Fruit fly (Drosophila melanogaster) whole organism, embryonic: ENCODE data around the gene jus.

Experiments used
- Antp ChIP-seq: fragments of 200-800 bp; sonication (Bioruptor generic); optimal IDR thresholded peaks from 3 replicates; lab custom pipeline; 2016; ENCODE audit warnings: missing biosample characterization, missing genetic modification characterization
- Atf6 ChIP-seq: fragments of 200-800 bp; sonication (Bioruptor generic); IDR thresholded peaks from 2 replicates; pipeline ENCODE4 v1.3.6; 2022; ENCODE audit warnings: missing biosample characterization, missing genetic modification characterization
- CG10147 ChIP-seq: fragments of 200-800 bp; sonication (Bioruptor generic); optimal IDR thresholded peaks from 2 replicates; lab custom pipeline; 2019; ENCODE audit warnings: missing biosample characterization, mild to moderate bottlenecking, missing genetic modification characterization, moderate library complexity
- CG10959 ChIP-seq: fragments of 200-800 bp; sonication (Bioruptor generic); IDR thresholded peaks from 2 replicates; pipeline ENCODE4 v1.3.6; 2022; ENCODE audit warnings: missing biosample characterization, missing genetic modification characterization
- CG10979 ChIP-seq: fragments of 200-800 bp; sonication (Bioruptor generic); optimal IDR thresholded peaks from 2 replicates; lab custom pipeline; 2018; ENCODE audit warnings: missing biosample characterization, mild to moderate bottlenecking, missing genetic modification characterization, moderate library complexity
- CG11504 ChIP-seq: fragments of 200-800 bp; sonication (Bioruptor generic); optimal IDR thresholded peaks from 3 replicates; lab custom pipeline; 2019; ENCODE audit warnings: missing biosample characterization, mild to moderate bottlenecking, missing genetic modification characterization, moderate library complexity
- CG11560 ChIP-seq: fragments of 200-800 bp; sonication (Bioruptor generic); IDR thresholded peaks from 3 replicates; pipeline ENCODE4 v1.3.6; 2022; ENCODE audit warnings: missing biosample characterization, missing genetic modification characterization
- CG12299 ChIP-seq: fragments of 200-800 bp; sonication (Bioruptor generic); optimal IDR thresholded peaks from 2 replicates; lab custom pipeline; 2018; ENCODE audit warnings: missing biosample characterization, mild to moderate bottlenecking, missing genetic modification characterization
- CG1233 ChIP-seq: fragments of 200-800 bp; sonication (Bioruptor generic); optimal IDR thresholded peaks from 4 replicates; lab custom pipeline; 2018; ENCODE audit warnings: missing biosample characterization, mild to moderate bottlenecking, missing genetic modification characterization
- CG14014 ChIP-seq: fragments of 200-800 bp; sonication (Bioruptor generic); IDR thresholded peaks from 2 replicates; pipeline ENCODE4 v1.3.6; 2022; ENCODE audit warnings: missing biosample characterization, missing genetic modification characterization
- CG14710 ChIP-seq: fragments of 200-800 bp; sonication (Bioruptor generic); optimal IDR thresholded peaks from 3 replicates; lab custom pipeline; 2019; ENCODE audit warnings: missing biosample characterization, mild to moderate bottlenecking, missing genetic modification characterization, moderate library complexity
- CG17328 ChIP-seq: fragments of 200-800 bp; sonication (Bioruptor generic); IDR thresholded peaks from 2 replicates; pipeline ENCODE4 v1.3.6; 2022; ENCODE audit warnings: missing biosample characterization, missing genetic modification characterization
- CG17359 ChIP-seq: fragments of 200-800 bp; sonication (Bioruptor generic); optimal IDR thresholded peaks from 3 replicates; lab custom pipeline; 2018; ENCODE audit warnings: missing biosample characterization, mild to moderate bottlenecking, missing genetic modification characterization, moderate library complexity
- CG17361 ChIP-seq: fragments of 200-800 bp; sonication (Bioruptor generic); IDR thresholded peaks from 3 replicates; pipeline ENCODE4 v1.3.6; 2022; ENCODE audit warnings: missing biosample characterization, missing genetic modification characterization
- CG17568 ChIP-seq: fragments of 200-800 bp; sonication (Bioruptor generic); optimal IDR thresholded peaks from 2 replicates; lab custom pipeline; 2018; ENCODE audit warnings: missing biosample characterization, mild to moderate bottlenecking, missing genetic modification characterization, moderate library complexity
- CG17912 ChIP-seq: fragments of 200-800 bp; sonication (Bioruptor generic); optimal IDR thresholded peaks from 2 replicates; lab custom pipeline; 2018; ENCODE audit warnings: missing biosample characterization, mild to moderate bottlenecking, missing genetic modification characterization
- CG18262 ChIP-seq: fragments of 200-800 bp; optimal IDR thresholded peaks from 3 replicates; lab custom pipeline; 2019; ENCODE audit warnings: missing biosample characterization, mild to moderate bottlenecking, missing genetic modification characterization, moderate library complexity
- CG2712 ChIP-seq: fragments of 200-800 bp; optimal IDR thresholded peaks from 3 replicates; lab custom pipeline; 2019; ENCODE audit warnings: missing biosample characterization, mild to moderate bottlenecking, missing genetic modification characterization, moderate library complexity
- CG30403 ChIP-seq: fragments of 200-800 bp; sonication (Bioruptor generic); optimal IDR thresholded peaks from 3 replicates; lab custom pipeline; 2016; ENCODE audit warnings: missing biosample characterization, missing genetic modification characterization
- CG3847 ChIP-seq: fragments of 200-800 bp; sonication (Bioruptor generic); IDR thresholded peaks from 2 replicates; pipeline ENCODE4 v1.3.6; 2022; ENCODE audit warnings: missing biosample characterization, missing genetic modification characterization
- CG4360 ChIP-seq: fragments of 200-800 bp; sonication (Bioruptor generic); IDR thresholded peaks from 2 replicates; pipeline ENCODE4 v1.3.6; 2022; ENCODE audit warnings: missing biosample characterization, missing genetic modification characterization
- CG4424 ChIP-seq: fragments of 200-800 bp; sonication (Bioruptor generic); optimal IDR thresholded peaks from 3 replicates; lab custom pipeline; 2016; ENCODE audit warnings: missing biosample characterization, missing genetic modification characterization
- CG5953 ChIP-seq: fragments of 200-800 bp; sonication (Bioruptor generic); IDR thresholded peaks from 2 replicates; pipeline ENCODE4 v1.3.6; 2022; ENCODE audit warnings: missing biosample characterization, missing genetic modification characterization
- CG6272 ChIP-seq: fragments of 200-800 bp; sonication (Bioruptor generic); IDR thresholded peaks from 2 replicates; pipeline ENCODE4 v1.3.6; 2022; ENCODE audit warnings: missing biosample characterization, missing genetic modification characterization
- CG9932 ChIP-seq: fragments of 200-800 bp; sonication (Bioruptor generic); IDR thresholded peaks from 2 replicates; pipeline ENCODE4 v1.3.6; 2022; ENCODE audit warnings: missing biosample characterization, missing genetic modification characterization
- CoRest ChIP-seq: fragments of 200-800 bp; sonication (Bioruptor generic); optimal IDR thresholded peaks from 3 replicates; lab custom pipeline; 2018; ENCODE audit warnings: missing biosample characterization, mild to moderate bottlenecking, missing genetic modification characterization, moderate library complexity
- D19A ChIP-seq: fragments of 200-800 bp; optimal IDR thresholded peaks from 3 replicates; lab custom pipeline; 2019; ENCODE audit warnings: missing biosample characterization, mild to moderate bottlenecking, missing genetic modification characterization, moderate library complexity
- Dbx ChIP-seq: fragments of 200-800 bp; sonication (Bioruptor generic); IDR thresholded peaks from 3 replicates; pipeline ENCODE4 v1.3.6; 2022; ENCODE audit warnings: missing biosample characterization, missing genetic modification characterization
- Deaf1 ChIP-seq: fragments of 200-800 bp; optimal IDR thresholded peaks from 3 replicates; lab custom pipeline; 2019; ENCODE audit warnings: missing biosample characterization, mild to moderate bottlenecking, missing genetic modification characterization, moderate library complexity
- Fer2 ChIP-seq: fragments of 200-800 bp; sonication (Bioruptor generic); optimal IDR thresholded peaks from 2 replicates; lab custom pipeline; 2018; ENCODE audit warnings: missing biosample characterization, mild to moderate bottlenecking, missing genetic modification characterization, moderate library complexity
- H15 ChIP-seq: fragments of 200-800 bp; sonication (Bioruptor generic); IDR thresholded peaks from 3 replicates; pipeline ENCODE4 v1.3.6; 2022; ENCODE audit warnings: missing biosample characterization, missing genetic modification characterization
- HLH4C ChIP-seq: fragments of 200-800 bp; sonication (Bioruptor generic); IDR thresholded peaks from 3 replicates; pipeline ENCODE4 v1.3.6; 2022; ENCODE audit warnings: missing biosample characterization, missing genetic modification characterization; ENCODE audit not compliant: partially characterized antibody
- Hr51 ChIP-seq, 2 experiments: fragments of 200-800 bp; sonication (Bioruptor generic); optimal IDR thresholded peaks; 2 replicates in 1 of 2; 3 replicates in 1 of 2; lab custom pipeline; 2016 to 2018; ENCODE audit warnings: missing biosample characterization in 2 of 2, missing genetic modification characterization in 2 of 2, mild to moderate bottlenecking in 1 of 2, moderate library complexity in 1 of 2
- Hsf ChIP-seq: fragments of 200-800 bp; sonication (Bioruptor generic); optimal IDR thresholded peaks from 3 replicates; lab custom pipeline; 2016; ENCODE audit warnings: missing biosample characterization, missing genetic modification characterization
- YL-1 ChIP-seq: fragments of 200-800 bp; sonication (Bioruptor generic); optimal IDR thresholded peaks from 3 replicates; lab custom pipeline; 2017; ENCODE audit warnings: missing biosample characterization, mild to moderate bottlenecking, missing genetic modification characterization
- bigmax ChIP-seq: fragments of 200-800 bp; sonication (Bioruptor generic); optimal IDR thresholded peaks from 2 replicates; lab custom pipeline; 2018; ENCODE audit warnings: missing biosample characterization, mild to moderate bottlenecking, missing genetic modification characterization
- bsh ChIP-seq, 2 experiments: fragments of 200-800 bp; sonication (Bioruptor generic); optimal IDR thresholded peaks; 2 replicates each; lab custom pipeline; 2017 to 2018; ENCODE audit warnings: mild to moderate bottlenecking in 2 of 2, missing biosample characterization in 2 of 2, missing genetic modification characterization in 2 of 2, moderate library complexity in 1 of 2
- chm ChIP-seq: fragments of 200-800 bp; sonication (Bioruptor generic); IDR thresholded peaks from 2 replicates; pipeline ENCODE4 v1.3.6; 2022; ENCODE audit warnings: missing biosample characterization, missing genetic modification characterization
- crp ChIP-seq, 2 experiments: fragments of 200-800 bp; sonication (Bioruptor generic); optimal IDR thresholded peaks; 2 replicates in 1 of 2; 3 replicates in 1 of 2; lab custom pipeline; 2017; ENCODE audit warnings: missing biosample characterization in 2 of 2, missing genetic modification characterization in 2 of 2, mild to moderate bottlenecking in 1 of 2, moderate library complexity in 1 of 2
- dmrt11E ChIP-seq: fragments of 200-800 bp; sonication (Bioruptor generic); optimal IDR thresholded peaks from 3 replicates; lab custom pipeline; 2018; ENCODE audit warnings: missing biosample characterization, mild to moderate bottlenecking, missing genetic modification characterization, moderate library complexity
- org-1 ChIP-seq: fragments of 200-800 bp; sonication (Bioruptor generic); optimal IDR thresholded peaks from 2 replicates; lab custom pipeline; 2017; ENCODE audit warnings: missing biosample characterization, missing genetic modification characterization
- phol ChIP-seq: fragments of 200-800 bp; sonication (Bioruptor generic); optimal IDR thresholded peaks from 3 replicates; lab custom pipeline; 2018; ENCODE audit warnings: missing biosample characterization, mild to moderate bottlenecking, missing genetic modification characterization, moderate library complexity
- pnt ChIP-seq: fragments of 200-800 bp; sonication (Bioruptor generic); optimal IDR thresholded peaks from 3 replicates; lab custom pipeline; 2016; ENCODE audit warnings: missing biosample characterization, missing genetic modification characterization
- repo ChIP-seq: fragments of 200-800 bp; sonication (Bioruptor generic); optimal IDR thresholded peaks from 2 replicates; lab custom pipeline; 2016; ENCODE audit warnings: missing biosample characterization, missing genetic modification characterization
- schlank ChIP-seq: fragments of 200-800 bp; sonication (Bioruptor generic); optimal IDR thresholded peaks from 2 replicates; lab custom pipeline; 2018; ENCODE audit warnings: missing biosample characterization, mild to moderate bottlenecking, missing genetic modification characterization
- tll ChIP-seq, 2 experiments: fragments of 200-800 bp in 1 of 2; fragments of >200 bp in 1 of 2; sonication (Bioruptor generic) in 1 of 2; optimal IDR thresholded peaks; 2 replicates each; lab custom pipeline; 2017 to 2019; ENCODE audit warnings: missing biosample characterization in 2 of 2, missing genetic modification characterization in 2 of 2, mild to moderate bottlenecking in 1 of 2, moderate library complexity in 1 of 2
- tup ChIP-seq: fragments of 200-800 bp; sonication (Bioruptor generic); optimal IDR thresholded peaks from 2 replicates; lab custom pipeline; 2016; ENCODE audit warnings: missing biosample characterization, mild to moderate bottlenecking, missing genetic modification characterization, moderate library complexity
- unpg ChIP-seq: fragments of 200-800 bp; sonication (Bioruptor generic); optimal IDR thresholded peaks from 3 replicates; lab custom pipeline; 2018; ENCODE audit warnings: missing biosample characterization, mild to moderate bottlenecking, missing genetic modification characterization, moderate library complexity

Gene jus

DNA sequence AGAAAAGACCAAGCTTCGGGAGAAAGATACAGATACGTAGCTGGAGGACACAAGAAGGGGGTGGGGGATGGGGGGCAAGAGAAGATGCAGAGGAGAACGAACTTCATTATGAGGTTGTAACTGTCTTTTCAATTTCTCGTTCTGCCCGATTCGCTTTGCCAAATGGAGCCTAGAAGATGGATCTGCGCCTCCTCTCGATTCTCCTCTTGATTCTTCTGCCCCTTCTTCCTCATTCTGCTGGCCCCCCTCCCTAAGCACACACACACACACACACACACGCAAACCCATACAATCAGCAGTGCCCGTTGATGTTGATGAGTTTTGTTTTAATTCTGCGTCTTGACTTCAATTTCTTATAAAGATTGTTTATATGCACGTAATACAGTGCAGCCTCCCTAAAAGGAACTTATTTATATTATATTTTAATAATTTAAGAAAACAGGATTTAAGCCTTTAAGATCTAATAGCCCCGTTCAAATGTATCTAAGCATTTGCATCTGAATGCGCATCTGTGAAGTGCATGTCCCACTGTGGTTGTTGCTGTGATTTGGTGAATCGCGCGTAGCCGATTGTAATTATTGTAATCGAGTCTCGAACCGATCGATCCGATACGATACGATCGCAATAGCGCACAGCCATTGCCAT, 12.3 kb upstream of the jus start (continued):
- TF ChIP-seq YL-1 (GFP tag; lab: Kevin White, UChicago) (no peak), CG10147 (GFP tag; lab: Kevin White, UChicago) (peak; percentile 32), dmrt11E (tag; lab: Kevin White, UChicago) (peak; percentile 46), Hsf (GFP tag; lab: Kevin White, UChicago) (peak; percentile 9), CG4424 (GFP tag; lab: Kevin White, UChicago) (peak; percentile 54), pnt (GFP tag; lab: Kevin White, UChicago) (no peak), CG5953 (GFP tag; lab: Robert Waterston, UW) (peak; percentile 68), CG18262 (tag; lab: Kevin White, UChicago) (peak; percentile 39), org-1 (GFP tag; lab: Kevin White, UChicago) (no peak), crp (GFP tag; optimal IDR thresholded peaks at IDR 0.05; lab: Kevin White, UChicago) (no peak), Hr51 (GFP tag; optimal IDR thresholded peaks at IDR 0.05; lab: Kevin White, UChicago) (peak in 1 of 2 experiments; percentile 71), CG30403 (GFP tag; lab: Kevin White, UChicago) (peak; percentile 33), schlank (tag; lab: Kevin White, UChicago) (peak; percentile 5), H15 (GFP tag; lab: Robert Waterston, UW) (peak; percentile 66; the same call in 1 of the 3 replicates), CG4360 (GFP tag; lab: Robert Waterston, UW) (peak; percentile 65), CG6272 (GFP tag; lab: Robert Waterston, UW) (peak; percentile 40; the same call in 1 of the 2 replicates), CG10979 (tag; lab: Kevin White, UChicago) (peak; percentile 45), CG10959 (peak; percentile 32; the same call in 1 of the 2 replicates), Atf6 (GFP tag; lab: Robert Waterston, UW) (peak; percentile 65), CG9932 (peak; percentile 66), tup (GFP tag; lab: Kevin White, UChicago) (no peak), chm (GFP tag; lab: Robert Waterston, UW) (peak; percentile 24; the same call in 1 of the 2 replicates), bsh (GFP tag; optimal IDR thresholded peaks at IDR 0.05; lab: Kevin White, UChicago) (peak; percentile 60 to 87), phol (tag; lab: Kevin White, UChicago) (peak; percentile 60), CG17912 (GFP tag; lab: Kevin White, UChicago) (peak; percentile 17), bigmax (GFP tag; lab: Kevin White, UChicago) (no peak), CG14710 (tag; lab: Kevin White, UChicago) (peak; percentile 23), CG17568 (peak; percentile 23), CG1233 (GFP tag; lab: Kevin White, UChicago) (peak; percentile 47), CG2712 (tag; lab: Kevin White, UChicago) (peak; percentile 69), CG11504 (tag; lab: Kevin White, UChicago) (peak; percentile 80), Deaf1 (tag; lab: Kevin White, UChicago) (peak; percentile 58), repo (GFP tag; lab: Kevin White, UChicago) (no peak), CG12299 (tag; lab: Kevin White, UChicago) (peak; percentile 35), Fer2 (tag; lab: Kevin White, UChicago) (peak; percentile 22), Dbx (GFP tag; lab: Robert Waterston, UW) (peak; percentile 53; the same call in 1 of the 3 replicates), D19A (peak; percentile 58), Antp (GFP tag; lab: Kevin White, UChicago) (peak; percentile 13), CG11560 (tag; lab: Robert Waterston, UW) (peak; percentile 26; the same call in 1 of the 3 replicates), tll (GFP tag; optimal IDR thresholded peaks at IDR 0.05; lab: Kevin White, UChicago) (no peak), CG3847 (GFP tag; lab: Robert Waterston, UW) (peak; percentile 63), HLH4C (GFP tag; lab: Robert Waterston, UW) (no peak), CG17359 (tag; lab: Kevin White, UChicago) (peak; percentile 72), CG17361 (peak; percentile 25; the same call in 1 of the 3 replicates), unpg (GFP tag; lab: Kevin White, UChicago) (peak; percentile 72), CG17328 (GFP tag; lab: Robert Waterston, UW) (peak; percentile 75), CoRest (tag; lab: Kevin White, UChicago) (peak; percentile 76), CG14014 (GFP tag; lab: Robert Waterston, UW) (peak; percentile 83)
